Worm (Caenorhabditis elegans) whole organism, L3 larva: ENCODE data around the gene ZK418.7.
A peak's percentile ranks its signal among the peaks of the same experiment; 100 is the strongest.

ENCODE experiments used
- aly-2 ChIP-seq: fragments of 150-350 bp; optimal IDR thresholded peaks from 2 replicates; lab custom pipeline; 2014; ENCODE audit warnings: missing biosample characterization, missing genetic modification characterization
- ama-1 ChIP-seq: fragments of 150-350 bp; optimal IDR thresholded peaks from 2 replicates; lab custom pipeline; 2018
- ceh-16 ChIP-seq: sonication (generic microtip); optimal IDR thresholded peaks from 2 replicates; lab custom pipeline; 2017; ENCODE audit warnings: missing biosample characterization, missing genetic modification characterization
- ceh-28 ChIP-seq: fragments of 150-350 bp; optimal IDR thresholded peaks from 2 replicates; lab custom pipeline; 2014; ENCODE audit warnings: missing biosample characterization, missing genetic modification reagents, missing genetic modification characterization
- daf-12 ChIP-seq: fragments of 150-350 bp; optimal IDR thresholded peaks from 2 replicates; lab custom pipeline; 2014; ENCODE audit warnings: missing biosample characterization, missing genetic modification reagents, missing genetic modification characterization
- egl-27 ChIP-seq: sonication (generic microtip); optimal IDR thresholded peaks from 4 replicates; lab custom pipeline; 2017; ENCODE audit warnings: missing biosample characterization, missing genetic modification reagents, missing genetic modification characterization
- egl-5 ChIP-seq: fragments of 150-350 bp; optimal IDR thresholded peaks from 2 replicates; lab custom pipeline; 2017; ENCODE audit warnings: missing biosample characterization, missing genetic modification reagents, missing genetic modification characterization, inconsistent platforms
- elt-1 ChIP-seq: fragments of 150-350 bp; optimal IDR thresholded peaks from 2 replicates; lab custom pipeline; 2014; ENCODE audit warnings: missing biosample characterization, missing genetic modification characterization
- elt-2 ChIP-seq: sonication (generic microtip); optimal IDR thresholded peaks from 2 replicates; lab custom pipeline; 2016; ENCODE audit warnings: missing genetic modification reagents, mild to moderate bottlenecking, missing genetic modification characterization, missing compliant biosample characterization
- elt-3 ChIP-seq, 3 experiments: fragments of 150-350 bp in 1 of 3; sonication (generic microtip) in 2 of 3; optimal IDR thresholded peaks; 2 replicates in 2 of 3; 4 replicates in 1 of 3; lab custom pipeline; 2014 to 2017; ENCODE audit warnings: missing biosample characterization in 3 of 3, missing genetic modification characterization in 3 of 3
- eor-1 ChIP-seq, 2 experiments: fragments of 150-350 bp; optimal IDR thresholded peaks; 2 replicates each; lab custom pipeline; 2014 to 2018; ENCODE audit warnings: missing biosample characterization in 2 of 2, missing genetic modification characterization in 2 of 2
- fkh-10 ChIP-seq: sonication (generic microtip); optimal IDR thresholded peaks from 2 replicates; lab custom pipeline; 2017; ENCODE audit warnings: missing biosample characterization, missing genetic modification reagents, missing genetic modification characterization
- fos-1 ChIP-seq: fragments of 150-350 bp; optimal IDR thresholded peaks from 2 replicates; lab custom pipeline; 2014; ENCODE audit warnings: missing biosample characterization, missing genetic modification characterization
- jun-1 ChIP-seq: fragments of 150-350 bp; optimal IDR thresholded peaks from 2 replicates; lab custom pipeline; 2014; ENCODE audit warnings: missing biosample characterization, missing genetic modification reagents, missing genetic modification characterization
- lin-15B ChIP-seq: fragments of 150-350 bp; optimal IDR thresholded peaks from 2 replicates; lab custom pipeline; 2014; ENCODE audit warnings: missing biosample characterization, missing genetic modification characterization
- lsy-12 ChIP-seq: sonication (generic microtip); optimal IDR thresholded peaks from 2 replicates; lab custom pipeline; 2016; ENCODE audit warnings: mild to moderate bottlenecking, missing genetic modification characterization, missing compliant biosample characterization
- mdl-1 ChIP-seq: fragments of 150-350 bp; optimal IDR thresholded peaks from 2 replicates; lab custom pipeline; 2014; ENCODE audit warnings: missing biosample characterization, missing genetic modification characterization
- mml-1 ChIP-seq: fragments of 150-350 bp; sonication (generic microtip); optimal IDR thresholded peaks from 3 replicates; lab custom pipeline; 2014; ENCODE audit warnings: missing biosample characterization, missing genetic modification characterization
- nfya-1 ChIP-seq: sonication (generic microtip); optimal IDR thresholded peaks from 2 replicates; lab custom pipeline; 2017; ENCODE audit warnings: missing genetic modification characterization, mild to moderate bottlenecking, missing compliant biosample characterization, antibody characterized with exemption, moderate library complexity; ENCODE audit not compliant: insufficient read depth
- nhr-11 ChIP-seq: fragments of 150-350 bp; optimal IDR thresholded peaks from 2 replicates; lab custom pipeline; 2014; ENCODE audit warnings: missing biosample characterization, missing genetic modification characterization
- nhr-23 ChIP-seq: fragments of 150-350 bp; optimal IDR thresholded peaks from 2 replicates; lab custom pipeline; 2014; ENCODE audit warnings: missing biosample characterization, missing genetic modification reagents, missing genetic modification characterization
- nhr-237 ChIP-seq: fragments of 150-350 bp; optimal IDR thresholded peaks from 2 replicates; lab custom pipeline; 2014; ENCODE audit warnings: missing biosample characterization, missing genetic modification characterization
- nhr-77 ChIP-seq: fragments of 150-350 bp; optimal IDR thresholded peaks from 2 replicates; lab custom pipeline; 2014; ENCODE audit warnings: missing biosample characterization, missing genetic modification characterization
- pha-4 ChIP-seq: fragments of 150-350 bp; optimal IDR thresholded peaks from 2 replicates; lab custom pipeline; 2014; ENCODE audit warnings: missing biosample characterization, missing genetic modification reagents, missing genetic modification characterization
- pqm-1 ChIP-seq: fragments of 150-350 bp; optimal IDR thresholded peaks from 2 replicates; lab custom pipeline; 2017; ENCODE audit warnings: missing biosample characterization, missing genetic modification characterization, inconsistent platforms
- skn-1 ChIP-seq: fragments of 150-350 bp; optimal IDR thresholded peaks from 2 replicates; lab custom pipeline; 2014; ENCODE audit warnings: missing biosample characterization, missing genetic modification characterization
- tbx-2 ChIP-seq: sonication (generic microtip); optimal IDR thresholded peaks from 2 replicates; lab custom pipeline; 2016; ENCODE audit warnings: mild to moderate bottlenecking, missing genetic modification characterization, missing compliant biosample characterization
- unc-39 ChIP-seq: sonication (generic microtip); optimal IDR thresholded peaks from 4 replicates; lab custom pipeline; 2017; ENCODE audit warnings: missing biosample characterization, missing genetic modification characterization
- unc-62 ChIP-seq: fragments of 150-350 bp; sonication (generic microtip); optimal IDR thresholded peaks from 4 replicates; lab custom pipeline; 2014; ENCODE audit warnings: missing biosample characterization, missing genetic modification reagents, missing genetic modification characterization
- zag-1 ChIP-seq: fragments of 150-350 bp; optimal IDR thresholded peaks from 2 replicates; lab custom pipeline; 2014; ENCODE audit warnings: missing biosample characterization, missing genetic modification characterization

Gene ZK418.7

ce11 chrIII:7114952-7115488 is 34.4 kb upstream of the ZK418.7 start, which contains the start of gene nhr-10:
Gene nhr-10 (minus strand): TSS chrIII:7115438.
- TF ChIP-seq nhr-77 (tag; lab: Kevin White, UChicago): no peak
- TF ChIP-seq nhr-11 (tag; lab: Kevin White, UChicago): peak; percentile 77
- no peak for TF ChIP-seq aly-2
- no peak for TF ChIP-seq pha-4
- TF ChIP-seq mdl-1 (tag; lab: Kevin White, UChicago): no peak
- no peak for TF ChIP-seq ceh-28 (tag; lab: Kevin White, UChicago)
- no peak for TF ChIP-seq daf-12 (tag; lab: Kevin White, UChicago)

- TF ChIP-seq unc-62 (GFP tag; lab: Kevin White, UChicago): no peak
- no peak for TF ChIP-seq mml-1
- TF ChIP-seq skn-1 (tag; lab: Kevin White, UChicago): no peak
- no peak for TF ChIP-seq pha-4
- no peak for TF ChIP-seq nhr-77 (tag; lab: Kevin White, UChicago)
- no peak for TF ChIP-seq egl-5
- no peak for TF ChIP-seq egl-27
- no peak for TF ChIP-seq ceh-16 (tag; lab: Kevin White, UChicago)
- TF ChIP-seq elt-3 (tag; optimal IDR thresholded peaks at IDR 0.05; lab: Kevin White, UChicago): no peak
- no peak for TF ChIP-seq nfya-1 (tag; lab: Kevin White, UChicago)
- no peak for TF ChIP-seq fkh-10 (GFP tag; lab: Kevin White, UChicago)
- TF ChIP-seq jun-1 (tag; lab: Kevin White, UChicago): no peak
- no peak for TF ChIP-seq ama-1 (lab: Kevin White, UChicago)
Measured at ce11 chrIII:7112285-7112684, 31.7 kb upstream of the ZK418.7 start.

DNA sequence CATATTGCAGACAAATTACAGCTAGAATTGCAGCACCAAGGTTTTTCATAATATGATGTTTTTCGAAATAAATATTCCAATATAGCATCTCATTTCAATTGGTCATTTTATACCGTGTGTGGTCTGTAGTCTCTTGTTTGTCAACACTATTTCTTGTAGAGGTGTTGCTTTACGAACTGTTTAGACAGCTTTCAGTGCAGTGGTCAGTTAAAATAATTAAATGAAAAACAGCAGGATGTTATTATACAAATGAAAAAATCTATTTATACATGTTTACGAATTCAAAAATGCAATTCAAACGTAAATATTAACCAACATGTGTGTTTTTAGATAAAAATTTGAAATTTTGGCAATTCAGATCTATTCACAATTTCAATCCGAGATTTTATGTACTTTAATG is 31.2 kb upstream of the ZK418.7 start, which contains the start of gene B0280.7:
B0280.7 (minus strand) TSS at position 101 of the 400 bp plus-strand sequence.
- TF ChIP-seq elt-1 (tag; lab: Kevin White, UChicago): no peak
- TF ChIP-seq fos-1: no peak

DNA sequence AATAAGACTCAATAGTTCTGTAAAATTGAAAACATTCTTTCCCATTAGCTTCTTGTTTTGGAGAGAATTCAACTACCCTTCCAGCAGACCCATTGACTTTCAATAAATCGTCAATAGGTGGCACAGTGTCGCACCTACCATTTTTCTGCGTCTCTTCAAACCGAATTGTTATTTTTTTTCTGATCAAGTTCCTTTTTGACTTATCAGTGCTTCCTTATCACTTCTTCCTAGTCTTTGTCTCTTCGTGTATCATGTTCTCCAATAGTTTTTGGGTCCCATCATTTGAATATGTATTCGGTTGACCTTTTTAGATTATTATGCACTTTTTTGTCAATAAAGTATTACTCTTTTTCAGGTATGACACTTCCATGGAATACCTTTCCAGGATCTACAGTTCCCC is 27.4 kb upstream of the ZK418.7 start, which contains the start of gene odd-1:
odd-1 (plus strand) TSS at position 349 of the 400 bp plus-strand sequence.
- TF ChIP-seq unc-62 (GFP tag; lab: Kevin White, UChicago) (no peak), nhr-237 (tag; lab: Kevin White, UChicago) (no peak), pha-4 (peak; percentile 17), eor-1 (tag; optimal IDR thresholded peaks at IDR 0.05; lab: Kevin White, UChicago) (no peak), nhr-23 (tag; lab: Kevin White, UChicago) (no peak), unc-39 (no peak), nfya-1 (tag; lab: Kevin White, UChicago) (no peak), pqm-1 (tag; lab: Kevin White, UChicago) (peak; percentile 59), elt-2 (tag; lab: Kevin White, UChicago) (peak; percentile 77)
- TF ChIP-seq, all 47 proteins: peak for 3

DNA sequence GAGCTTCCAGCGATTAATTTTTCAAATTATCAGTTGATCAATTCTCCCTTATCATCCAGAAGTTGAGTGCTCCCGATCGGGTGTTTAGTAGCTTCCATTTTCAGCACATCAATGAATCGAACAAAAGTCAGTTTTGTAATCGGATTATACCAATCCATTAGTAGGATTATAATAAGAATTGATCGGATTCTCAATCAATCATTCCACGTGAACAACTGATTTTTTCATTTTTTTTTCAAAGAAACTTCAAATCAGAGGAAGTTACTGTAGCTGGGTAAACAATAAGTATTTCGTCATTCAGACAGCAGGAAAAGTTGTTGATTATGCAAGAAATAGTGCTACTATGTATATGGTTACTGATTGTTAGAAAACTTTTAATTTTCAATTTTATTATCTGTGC is 26.3 kb upstream of the ZK418.7 start:
- TF ChIP-seq lsy-12 (tag; lab: Kevin White, UChicago) (no peak), nhr-11 (tag; lab: Kevin White, UChicago) (no peak), elt-2 (tag; lab: Kevin White, UChicago) (peak; percentile 72), egl-27 (no peak), pqm-1 (tag; lab: Kevin White, UChicago) (peak; percentile 55), elt-3 (tag; optimal IDR thresholded peaks at IDR 0.05; lab: Kevin White, UChicago) (no peak), lin-15B (tag; lab: Kevin White, UChicago) (no peak), egl-5 (no peak)

DNA sequence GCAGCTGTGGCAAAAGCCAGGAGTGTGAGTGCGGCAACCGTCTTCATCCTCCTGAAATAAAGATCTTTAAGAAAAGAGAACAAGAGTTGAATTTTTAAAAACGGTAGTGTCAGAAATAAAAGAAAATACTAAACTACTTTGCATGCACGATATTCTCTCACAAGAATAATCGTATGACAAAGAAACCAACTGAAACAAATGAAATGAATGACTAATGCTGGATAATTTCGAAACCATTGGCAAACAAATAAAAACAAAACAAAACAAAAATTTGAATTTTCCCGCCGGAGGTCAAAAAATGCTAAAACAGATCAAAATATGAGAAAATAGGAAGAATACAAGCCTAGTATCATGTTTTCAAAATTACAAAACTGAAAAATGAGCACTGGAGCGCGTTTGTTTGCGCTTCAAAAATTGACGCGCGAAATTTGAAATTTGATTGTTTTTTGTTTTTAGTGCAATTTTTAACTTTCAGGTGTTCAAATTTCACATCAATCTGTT is 23.4 kb upstream of the ZK418.7 start, which contains the start of gene cpg-2:
cpg-2 (minus strand) TSS at position 51 of the 501 bp plus-strand sequence.
- no peak for TF ChIP-seq daf-12 (tag; lab: Kevin White, UChicago)
- no peak for TF ChIP-seq unc-39
- no peak for TF ChIP-seq zag-1 (tag; lab: Kevin White, UChicago)
- TF ChIP-seq tbx-2: no peak
- TF ChIP-seq fkh-10 (GFP tag; lab: Kevin White, UChicago): no peak
- TF ChIP-seq mdl-1 (tag; lab: Kevin White, UChicago): no peak
- TF ChIP-seq, all 47 proteins: peak for 0
